Fruit fly (Drosophila melanogaster) whole organism, embryonic: Measurements from ENCODE around the gene LSm7.

ENCODE experiments used
- Abd-B ChIP-seq: fragments of 200-800 bp; sonication (Bioruptor generic); optimal IDR thresholded peaks from 2 replicates; lab custom pipeline; 2018; ENCODE audit warnings: missing biosample characterization, mild to moderate bottlenecking, missing genetic modification characterization, moderate library complexity
- Atf6 ChIP-seq: fragments of 200-800 bp; sonication (Bioruptor generic); IDR thresholded peaks from 2 replicates; pipeline ENCODE4 v1.3.6; 2022; ENCODE audit warnings: missing biosample characterization, missing genetic modification characterization
- CG10209 ChIP-seq: fragments of 200-800 bp; sonication (Bioruptor generic); optimal IDR thresholded peaks from 3 replicates; lab custom pipeline; 2017; ENCODE audit warnings: missing biosample characterization, mild to moderate bottlenecking, missing genetic modification characterization, missing genetic modification reagents
- CG10267 ChIP-seq: fragments of 200-800 bp; sonication (Bioruptor generic); optimal IDR thresholded peaks from 2 replicates; lab custom pipeline; 2018; ENCODE audit warnings: missing biosample characterization, mild to moderate bottlenecking, missing genetic modification characterization, moderate library complexity
- CG10366 ChIP-seq: fragments of 200-800 bp; sonication (Bioruptor generic); IDR thresholded peaks from 2 replicates; pipeline ENCODE4 v1.3.6; 2022; ENCODE audit warnings: missing biosample characterization, missing genetic modification characterization
- CG10565 ChIP-seq: fragments of 200-800 bp; sonication (Bioruptor generic); optimal IDR thresholded peaks from 3 replicates; lab custom pipeline; 2016; ENCODE audit warnings: missing biosample characterization, mild to moderate bottlenecking, missing genetic modification characterization
- CG12219 ChIP-seq: fragments of 200-800 bp; sonication (Bioruptor generic); optimal IDR thresholded peaks from 3 replicates; lab custom pipeline; 2018; ENCODE audit warnings: missing biosample characterization, mild to moderate bottlenecking, missing genetic modification characterization
- CG12299 ChIP-seq: fragments of 200-800 bp; sonication (Bioruptor generic); optimal IDR thresholded peaks from 2 replicates; lab custom pipeline; 2018; ENCODE audit warnings: missing biosample characterization, mild to moderate bottlenecking, missing genetic modification characterization
- CG13123 ChIP-seq: fragments of 200-800 bp; sonication (Bioruptor generic); optimal IDR thresholded peaks from 2 replicates; lab custom pipeline; 2016; ENCODE audit warnings: missing biosample characterization, missing genetic modification characterization
- CG13894 ChIP-seq: fragments of 200-800 bp; sonication (Bioruptor generic); optimal IDR thresholded peaks from 3 replicates; lab custom pipeline; 2018; ENCODE audit warnings: missing biosample characterization, mild to moderate bottlenecking, missing genetic modification characterization, moderate library complexity
- CG15011 ChIP-seq: fragments of 200-800 bp; sonication (Bioruptor generic); optimal IDR thresholded peaks from 3 replicates; lab custom pipeline; 2018; ENCODE audit warnings: missing biosample characterization, mild to moderate bottlenecking, missing genetic modification characterization
- CG1602 ChIP-seq: fragments of 200-800 bp; sonication (Bioruptor generic); optimal IDR thresholded peaks from 3 replicates; lab custom pipeline; 2016; ENCODE audit warnings: missing biosample characterization, missing genetic modification characterization
- CG17186 ChIP-seq: fragments of 200-800 bp; sonication (Bioruptor generic); optimal IDR thresholded peaks from 3 replicates; lab custom pipeline; 2017; ENCODE audit warnings: missing biosample characterization, missing genetic modification reagents, missing genetic modification characterization
- CG17802 ChIP-seq: fragments of 200-800 bp; sonication (Bioruptor generic); optimal IDR thresholded peaks from 2 replicates; lab custom pipeline; 2018; ENCODE audit warnings: missing biosample characterization, mild to moderate bottlenecking, missing genetic modification characterization, moderate library complexity
- CG5245 ChIP-seq: fragments of 200-800 bp; sonication (Bioruptor generic); optimal IDR thresholded peaks from 3 replicates; lab custom pipeline; 2016; ENCODE audit warnings: missing biosample characterization, missing genetic modification characterization
- CG5953 ChIP-seq: fragments of 200-800 bp; sonication (Bioruptor generic); IDR thresholded peaks from 2 replicates; pipeline ENCODE4 v1.3.6; 2022; ENCODE audit warnings: missing biosample characterization, missing genetic modification characterization
- CG8388 ChIP-seq: fragments of 200-800 bp; sonication (Bioruptor generic); optimal IDR thresholded peaks from 2 replicates; lab custom pipeline; 2019; ENCODE audit warnings: missing biosample characterization, mild to moderate bottlenecking, missing genetic modification characterization, moderate library complexity
- CG9932 ChIP-seq: fragments of 200-800 bp; sonication (Bioruptor generic); IDR thresholded peaks from 2 replicates; pipeline ENCODE4 v1.3.6; 2022; ENCODE audit warnings: missing biosample characterization, missing genetic modification characterization
- Camta ChIP-seq: fragments of 200-800 bp; sonication (Bioruptor generic); optimal IDR thresholded peaks from 2 replicates; lab custom pipeline; 2016; ENCODE audit warnings: missing biosample characterization, missing genetic modification characterization
- CoRest ChIP-seq: fragments of 200-800 bp; sonication (Bioruptor generic); optimal IDR thresholded peaks from 3 replicates; lab custom pipeline; 2018; ENCODE audit warnings: missing biosample characterization, mild to moderate bottlenecking, missing genetic modification characterization, moderate library complexity
- D19B ChIP-seq: fragments of 200-800 bp; sonication (Bioruptor generic); optimal IDR thresholded peaks from 2 replicates; lab custom pipeline; 2017; ENCODE audit warnings: missing biosample characterization, mild to moderate bottlenecking, missing genetic modification characterization
- Deaf1 ChIP-seq: fragments of 200-800 bp; optimal IDR thresholded peaks from 3 replicates; lab custom pipeline; 2019; ENCODE audit warnings: missing biosample characterization, mild to moderate bottlenecking, missing genetic modification characterization, moderate library complexity
- Dip3 ChIP-seq: fragments of 200-800 bp; sonication (Bioruptor generic); optimal IDR thresholded peaks from 3 replicates; lab custom pipeline; 2016; ENCODE audit warnings: missing biosample characterization, missing genetic modification characterization
- Fer1 ChIP-seq: fragments of 200-800 bp; sonication (Bioruptor generic); optimal IDR thresholded peaks from 2 replicates; lab custom pipeline; 2017; ENCODE audit warnings: missing biosample characterization, mild to moderate bottlenecking, missing genetic modification characterization
- Fer2 ChIP-seq: fragments of 200-800 bp; sonication (Bioruptor generic); optimal IDR thresholded peaks from 2 replicates; lab custom pipeline; 2018; ENCODE audit warnings: missing biosample characterization, mild to moderate bottlenecking, missing genetic modification characterization, moderate library complexity
- Hr51 ChIP-seq, 2 experiments: fragments of 200-800 bp; sonication (Bioruptor generic); optimal IDR thresholded peaks; 2 replicates in 1 of 2; 3 replicates in 1 of 2; lab custom pipeline; 2016 to 2018; ENCODE audit warnings: missing biosample characterization in 2 of 2, missing genetic modification characterization in 2 of 2, mild to moderate bottlenecking in 1 of 2, moderate library complexity in 1 of 2
- Nf-YB ChIP-seq: fragments of 200-800 bp; sonication (Bioruptor generic); optimal IDR thresholded peaks from 3 replicates; lab custom pipeline; 2019; ENCODE audit warnings: missing biosample characterization, mild to moderate bottlenecking, missing genetic modification characterization, moderate library complexity
- Optix ChIP-seq: fragments of 200-800 bp; sonication (Bioruptor generic); IDR thresholded peaks from 3 replicates; pipeline ENCODE4 v1.3.6; 2022; ENCODE audit warnings: missing biosample characterization, missing genetic modification characterization
- al ChIP-seq: fragments of 200-800 bp; sonication (Bioruptor generic); IDR thresholded peaks from 2 replicates; pipeline ENCODE4 v1.3.6; 2022; ENCODE audit warnings: missing biosample characterization, missing genetic modification characterization
- bbx ChIP-seq: fragments of 200-800 bp; sonication (Bioruptor generic); IDR thresholded peaks from 2 replicates; pipeline ENCODE4 v1.3.6; 2022; ENCODE audit warnings: missing biosample characterization, missing genetic modification characterization; ENCODE audit not compliant: partially characterized antibody
- bsh ChIP-seq, 2 experiments: fragments of 200-800 bp; sonication (Bioruptor generic); optimal IDR thresholded peaks; 2 replicates each; lab custom pipeline; 2017 to 2018; ENCODE audit warnings: mild to moderate bottlenecking in 2 of 2, missing biosample characterization in 2 of 2, missing genetic modification characterization in 2 of 2, moderate library complexity in 1 of 2
- cato ChIP-seq: fragments of 200-800 bp; sonication (Bioruptor generic); optimal IDR thresholded peaks from 2 replicates; lab custom pipeline; 2016; ENCODE audit warnings: missing biosample characterization, missing genetic modification characterization, borderline replicate concordance
- ewg ChIP-seq: fragments of 200-800 bp; sonication (Bioruptor generic); optimal IDR thresholded peaks from 3 replicates; lab custom pipeline; 2017; ENCODE audit warnings: mild to moderate bottlenecking, missing biosample characterization, missing genetic modification reagents, missing genetic modification characterization
- fru ChIP-seq: fragments of >200 bp; optimal IDR thresholded peaks from 2 replicates; lab custom pipeline; 2017
- gcm2 ChIP-seq: fragments of 200-800 bp; sonication (Bioruptor generic); optimal IDR thresholded peaks from 2 replicates; lab custom pipeline; 2016; ENCODE audit warnings: missing biosample characterization, missing genetic modification characterization
- gem ChIP-seq: fragments of 200-800 bp; sonication (Bioruptor generic); optimal IDR thresholded peaks from 2 replicates; lab custom pipeline; 2019; ENCODE audit warnings: missing biosample characterization, mild to moderate bottlenecking, missing genetic modification characterization, moderate library complexity
- gro ChIP-seq: fragments of 200-800 bp; sonication (Bioruptor generic); optimal IDR thresholded peaks from 2 replicates; lab custom pipeline; 2016; ENCODE audit warnings: missing biosample characterization, missing genetic modification characterization
- gt ChIP-seq: fragments of 200-800 bp; sonication (Bioruptor generic); IDR thresholded peaks from 2 replicates; pipeline ENCODE4 v1.3.6; 2022; ENCODE audit warnings: missing biosample characterization, missing genetic modification characterization
- lola ChIP-seq, 3 experiments: fragments of >200 bp in 2 of 3; fragments of 200-800 bp in 1 of 3; sonication (Bioruptor generic) in 1 of 3; optimal IDR thresholded peaks; 2 replicates each; lab custom pipeline; 2017 to 2019; ENCODE audit warnings: missing biosample characterization in 3 of 3, missing genetic modification characterization in 3 of 3, mild to moderate bottlenecking in 1 of 3, moderate library complexity in 1 of 3
- mld ChIP-seq: fragments of 200-800 bp; sonication (Bioruptor generic); IDR thresholded peaks from 3 replicates; pipeline ENCODE4 v1.3.6; 2022; ENCODE audit warnings: missing biosample characterization, missing genetic modification characterization; ENCODE audit not compliant: partially characterized antibody
- nerfin-2 ChIP-seq: fragments of 200-800 bp; sonication (Bioruptor generic); IDR thresholded peaks from 2 replicates; pipeline ENCODE4 v1.3.6; 2022; ENCODE audit warnings: missing biosample characterization, missing genetic modification characterization; ENCODE audit not compliant: partially characterized antibody
- odd ChIP-seq: fragments of 200-800 bp; sonication (Bioruptor generic); optimal IDR thresholded peaks from 2 replicates; lab custom pipeline; 2017; ENCODE audit warnings: missing biosample characterization, mild to moderate bottlenecking, missing genetic modification characterization
- pnt ChIP-seq: fragments of 200-800 bp; sonication (Bioruptor generic); optimal IDR thresholded peaks from 3 replicates; lab custom pipeline; 2016; ENCODE audit warnings: missing biosample characterization, missing genetic modification characterization
- rib ChIP-seq: fragments of 200-800 bp; sonication (Bioruptor generic); IDR thresholded peaks from 2 replicates; pipeline ENCODE4 v1.3.6; 2022; ENCODE audit warnings: missing biosample characterization, missing genetic modification characterization
- ro ChIP-seq: fragments of 200-800 bp; sonication (Bioruptor generic); IDR thresholded peaks from 2 replicates; pipeline ENCODE4 v1.3.6; 2022; ENCODE audit warnings: missing biosample characterization, missing genetic modification characterization
- schlank ChIP-seq: fragments of 200-800 bp; sonication (Bioruptor generic); optimal IDR thresholded peaks from 2 replicates; lab custom pipeline; 2018; ENCODE audit warnings: missing biosample characterization, mild to moderate bottlenecking, missing genetic modification characterization
- sisA ChIP-seq: fragments of 200-800 bp; sonication (Bioruptor generic); IDR thresholded peaks from 2 replicates; pipeline ENCODE4 v1.3.6; 2022; ENCODE audit warnings: missing biosample characterization, missing genetic modification characterization
- tio ChIP-seq: fragments of 200-800 bp; sonication (Bioruptor generic); optimal IDR thresholded peaks from 2 replicates; lab custom pipeline; 2017; ENCODE audit warnings: missing biosample characterization, missing genetic modification characterization, inconsistent platforms
- unpg ChIP-seq: fragments of 200-800 bp; sonication (Bioruptor generic); optimal IDR thresholded peaks from 3 replicates; lab custom pipeline; 2018; ENCODE audit warnings: missing biosample characterization, mild to moderate bottlenecking, missing genetic modification characterization, moderate library complexity
- zf30C ChIP-seq: fragments of 200-800 bp; sonication (Bioruptor generic); optimal IDR thresholded peaks from 3 replicates; lab custom pipeline; 2018; ENCODE audit warnings: missing biosample characterization, mild to moderate bottlenecking, missing genetic modification characterization

LSm7 gene

dm6 chr2L:16709693-16710092, 33.2 kb downstream of the LSm7 start (continued):
- TF ChIP-seq bsh (GFP tag; optimal IDR thresholded peaks at IDR 0.05; lab: Kevin White, UChicago) (peak in 1 of 2 experiments; percentile 88), gcm2 (GFP tag; lab: Kevin White, UChicago) (no peak), lola (GFP tag; optimal IDR thresholded peaks at IDR 0.05; lab: Kevin White, UChicago) (peak in 1 of 3 experiments; percentile 57), Camta (GFP tag; lab: Kevin White, UChicago) (no peak), Atf6 (GFP tag; lab: Robert Waterston, UW) (peak; percentile 79), ewg (GFP tag; lab: Kevin White, UChicago) (peak; percentile 63), ro (GFP tag; lab: Robert Waterston, UW) (no peak), Abd-B (GFP tag; lab: Kevin White, UChicago) (peak; percentile 65), CG17802 (no peak), nerfin-2 (no peak), unpg (peak; percentile 88), zf30C (GFP tag; lab: Kevin White, UChicago) (peak; percentile 13), tio (GFP tag; lab: Kevin White, UChicago) (peak; percentile 48), Hr51 (GFP tag; optimal IDR thresholded peaks at IDR 0.05; lab: Kevin White, UChicago) (peak in 1 of 2 experiments; percentile 85), gem (tag; lab: Kevin White, UChicago) (peak; percentile 89), odd (GFP tag; lab: Kevin White, UChicago) (peak; percentile 22), CG5245 (GFP tag; lab: Kevin White, UChicago) (peak; percentile 21), CG10209 (GFP tag; lab: Kevin White, UChicago) (peak; percentile 61), CG17186 (GFP tag; lab: Kevin White, UChicago) (no peak), CG12219 (GFP tag; lab: Kevin White, UChicago) (peak; percentile 67), fru (no peak), Fer1 (GFP tag; lab: Kevin White, UChicago) (no peak), CG13123 (GFP tag; lab: Kevin White, UChicago) (no peak), CoRest (tag; lab: Kevin White, UChicago) (peak; percentile 73), Fer2 (tag; lab: Kevin White, UChicago) (no peak), sisA (GFP tag; lab: Robert Waterston, UW) (peak; percentile 84), al (peak; percentile 48; the same call in 1 of the 2 replicates), D19B (GFP tag; lab: Kevin White, UChicago) (no peak), rib (no peak), CG15011 (GFP tag; lab: Kevin White, UChicago) (no peak), Optix (peak; percentile 22; the same call in 1 of the 3 replicates), CG10366 (GFP tag; lab: Robert Waterston, UW) (peak; percentile 83), CG13894 (no peak), gt (GFP tag; lab: Robert Waterston, UW) (no peak), Nf-YB (GFP tag; lab: Kevin White, UChicago) (peak; percentile 55), Deaf1 (tag; lab: Kevin White, UChicago) (peak; percentile 59), CG8388 (GFP tag; lab: Kevin White, UChicago) (peak; percentile 69), Dip3 (GFP tag; lab: Kevin White, UChicago) (no peak), gro (GFP tag; lab: Kevin White, UChicago) (no peak), CG1602 (peak; percentile 51), CG12299 (peak; percentile 10), pnt (no peak), CG10267 (tag; lab: Kevin White, UChicago) (peak; percentile 22), schlank (tag; lab: Kevin White, UChicago) (no peak), CG10565 (no peak), bbx (GFP tag; lab: Robert Waterston, UW) (no peak), CG9932 (GFP tag; lab: Robert Waterston, UW) (peak; percentile 74), mld (GFP tag; lab: Robert Waterston, UW) (no peak), cato (GFP tag; lab: Kevin White, UChicago) (peak; percentile 30), CG5953 (GFP tag; lab: Robert Waterston, UW) (peak; percentile 80)
